Fruit fly (Drosophila melanogaster) whole organism, embryonic: ENCODE measurements around the gene PIG-Q.
A peak's percentile ranks its signal among the peaks of the same experiment; 100 is the strongest.

ENCODE experiments used
- CG10209 ChIP-seq: fragments of 200-800 bp; sonication (Bioruptor generic); optimal IDR thresholded peaks from 3 replicates; lab custom pipeline; 2017; ENCODE audit warnings: missing biosample characterization, mild to moderate bottlenecking, missing genetic modification characterization, missing genetic modification reagents
- CG10462 ChIP-seq: fragments of 200-800 bp; sonication (Bioruptor generic); optimal IDR thresholded peaks from 2 replicates; lab custom pipeline; 2016; ENCODE audit warnings: missing biosample characterization, missing genetic modification characterization
- CG10979 ChIP-seq: fragments of 200-800 bp; sonication (Bioruptor generic); optimal IDR thresholded peaks from 2 replicates; lab custom pipeline; 2018; ENCODE audit warnings: missing biosample characterization, mild to moderate bottlenecking, missing genetic modification characterization, moderate library complexity
- CG11504 ChIP-seq: fragments of 200-800 bp; sonication (Bioruptor generic); optimal IDR thresholded peaks from 3 replicates; lab custom pipeline; 2019; ENCODE audit warnings: missing biosample characterization, mild to moderate bottlenecking, missing genetic modification characterization, moderate library complexity
- CG1233 ChIP-seq: fragments of 200-800 bp; sonication (Bioruptor generic); optimal IDR thresholded peaks from 4 replicates; lab custom pipeline; 2018; ENCODE audit warnings: missing biosample characterization, mild to moderate bottlenecking, missing genetic modification characterization
- CG13287 ChIP-seq: fragments of 200-800 bp; sonication (Bioruptor generic); IDR thresholded peaks from 2 replicates; pipeline ENCODE4 v1.3.6; 2022; ENCODE audit warnings: missing biosample characterization, missing genetic modification characterization; ENCODE audit not compliant: partially characterized antibody
- CG13624 ChIP-seq: fragments of 200-800 bp; sonication (Bioruptor generic); optimal IDR thresholded peaks from 2 replicates; lab custom pipeline; 2016; ENCODE audit warnings: missing biosample characterization, missing genetic modification characterization
- CG15011 ChIP-seq: fragments of 200-800 bp; sonication (Bioruptor generic); optimal IDR thresholded peaks from 3 replicates; lab custom pipeline; 2018; ENCODE audit warnings: missing biosample characterization, mild to moderate bottlenecking, missing genetic modification characterization
- CG15514 ChIP-seq: fragments of 200-800 bp; sonication (Bioruptor generic); optimal IDR thresholded peaks from 3 replicates; lab custom pipeline; 2017; ENCODE audit warnings: missing biosample characterization, missing genetic modification characterization, mild to moderate bottlenecking, moderate library complexity, missing genetic modification reagents
- CG16863 ChIP-seq: fragments of 200-800 bp; sonication (Bioruptor generic); optimal IDR thresholded peaks from 3 replicates; lab custom pipeline; 2016; ENCODE audit warnings: missing biosample characterization, missing genetic modification characterization
- CG17385 ChIP-seq: fragments of 200-800 bp; sonication (Bioruptor generic); optimal IDR thresholded peaks from 3 replicates; lab custom pipeline; 2018; ENCODE audit warnings: missing biosample characterization, mild to moderate bottlenecking, missing genetic modification characterization
- CG17612 ChIP-seq: fragments of 200-800 bp; sonication (Bioruptor generic); IDR thresholded peaks from 2 replicates; pipeline ENCODE4 v1.3.6; 2022; ENCODE audit warnings: missing biosample characterization, missing genetic modification characterization
- CG17829 ChIP-seq: fragments of 200-800 bp; optimal IDR thresholded peaks from 2 replicates; lab custom pipeline; 2019; ENCODE audit warnings: missing biosample characterization, mild to moderate bottlenecking, missing genetic modification characterization, moderate library complexity
- CG17912 ChIP-seq: fragments of 200-800 bp; sonication (Bioruptor generic); optimal IDR thresholded peaks from 2 replicates; lab custom pipeline; 2018; ENCODE audit warnings: missing biosample characterization, mild to moderate bottlenecking, missing genetic modification characterization
- CG2120 ChIP-seq: fragments of 200-800 bp; sonication (Bioruptor generic); optimal IDR thresholded peaks from 3 replicates; lab custom pipeline; 2016; ENCODE audit warnings: missing biosample characterization, missing genetic modification characterization
- CG33213 ChIP-seq: fragments of 200-800 bp; sonication (Bioruptor generic); optimal IDR thresholded peaks from 3 replicates; lab custom pipeline; 2016; ENCODE audit warnings: missing biosample characterization, missing genetic modification characterization
- CG4328 ChIP-seq: fragments of 200-800 bp; sonication (Bioruptor generic); optimal IDR thresholded peaks from 3 replicates; lab custom pipeline; 2017; ENCODE audit warnings: missing biosample characterization, missing genetic modification reagents, missing genetic modification characterization
- CG6683 ChIP-seq: fragments of 200-800 bp; sonication (Bioruptor generic); optimal IDR thresholded peaks from 2 replicates; lab custom pipeline; 2017; ENCODE audit warnings: missing biosample characterization, mild to moderate bottlenecking, missing genetic modification characterization, missing genetic modification reagents
- CG7271 ChIP-seq: fragments of 200-800 bp; sonication (Bioruptor generic); optimal IDR thresholded peaks from 2 replicates; lab custom pipeline; 2018; ENCODE audit warnings: missing biosample characterization, mild to moderate bottlenecking, missing genetic modification characterization, moderate library complexity
- CG7372 ChIP-seq: fragments of 200-800 bp; sonication (Bioruptor generic); IDR thresholded peaks from 2 replicates; pipeline ENCODE4 v1.3.6; 2022; ENCODE audit warnings: missing biosample characterization, missing genetic modification characterization
- CG9437 ChIP-seq: fragments of 200-800 bp; sonication (Bioruptor generic); optimal IDR thresholded peaks from 2 replicates; lab custom pipeline; 2018; ENCODE audit warnings: missing biosample characterization, mild to moderate bottlenecking, missing genetic modification characterization
- CG9727 ChIP-seq: fragments of 200-800 bp; sonication (Bioruptor generic); optimal IDR thresholded peaks from 3 replicates; lab custom pipeline; 2017; ENCODE audit warnings: missing biosample characterization, mild to moderate bottlenecking, missing genetic modification characterization
- MBD-R2 ChIP-seq: fragments of 200-800 bp; sonication (Bioruptor generic); IDR thresholded peaks from 2 replicates; pipeline ENCODE4 v1.3.6; 2022; ENCODE audit warnings: missing biosample characterization, missing genetic modification characterization
- Max ChIP-seq: fragments of 200-800 bp; sonication (Bioruptor generic); optimal IDR thresholded peaks from 2 replicates; lab custom pipeline; 2016; ENCODE audit warnings: missing biosample characterization, mild to moderate bottlenecking, missing genetic modification characterization
- Pdp1 ChIP-seq, 2 experiments: fragments of 200-800 bp; sonication (Bioruptor generic); optimal IDR thresholded peaks; 3 replicates each; lab custom pipeline; 2016; ENCODE audit warnings: missing biosample characterization in 2 of 2, missing genetic modification characterization in 2 of 2, mild to moderate bottlenecking in 1 of 2, moderate library complexity in 1 of 2
- Sin3A ChIP-seq: fragments of >200 bp; optimal IDR thresholded peaks from 2 replicates; lab custom pipeline; 2018
- Spps ChIP-seq: fragments of 200-800 bp; sonication (Bioruptor generic); optimal IDR thresholded peaks from 2 replicates; lab custom pipeline; 2018; ENCODE audit warnings: missing biosample characterization, mild to moderate bottlenecking, missing genetic modification characterization
- Taf1 ChIP-seq: fragments of 200-800 bp; sonication (Bioruptor generic); IDR thresholded peaks from 2 replicates; pipeline ENCODE4 v1.3.6; 2022; ENCODE audit warnings: missing biosample characterization, missing genetic modification characterization
- Vsx1 ChIP-seq: fragments of 200-800 bp; sonication (Bioruptor generic); optimal IDR thresholded peaks from 2 replicates; lab custom pipeline; 2017; ENCODE audit warnings: missing biosample characterization, mild to moderate bottlenecking, missing genetic modification characterization, missing genetic modification reagents
- al ChIP-seq: fragments of 200-800 bp; sonication (Bioruptor generic); IDR thresholded peaks from 2 replicates; pipeline ENCODE4 v1.3.6; 2022; ENCODE audit warnings: missing biosample characterization, missing genetic modification characterization
- cas ChIP-seq: fragments of 200-800 bp; sonication (Bioruptor generic); IDR thresholded peaks from 2 replicates; pipeline ENCODE4 v1.3.6; 2022; ENCODE audit warnings: missing biosample characterization, missing genetic modification characterization
- cato ChIP-seq: fragments of 200-800 bp; sonication (Bioruptor generic); optimal IDR thresholded peaks from 2 replicates; lab custom pipeline; 2016; ENCODE audit warnings: missing biosample characterization, missing genetic modification characterization, borderline replicate concordance
- crol ChIP-seq: fragments of 200-800 bp; sonication (Bioruptor generic); IDR thresholded peaks from 2 replicates; pipeline ENCODE4 v1.3.6; 2022; ENCODE audit warnings: missing biosample characterization, missing genetic modification characterization
- fru ChIP-seq: fragments of >200 bp; optimal IDR thresholded peaks from 2 replicates; lab custom pipeline; 2017
- gsb-n ChIP-seq: fragments of 200-800 bp; sonication (Bioruptor generic); optimal IDR thresholded peaks from 3 replicates; lab custom pipeline; 2018; ENCODE audit warnings: missing biosample characterization, mild to moderate bottlenecking, missing genetic modification characterization
- h ChIP-seq: fragments of >200 bp; optimal IDR thresholded peaks from 2 replicates; lab custom pipeline; 2017
- kay ChIP-seq: fragments of 200-800 bp; sonication (Bioruptor generic); optimal IDR thresholded peaks from 2 replicates; lab custom pipeline; 2016; ENCODE audit warnings: missing biosample characterization, missing genetic modification characterization
- lab ChIP-seq: fragments of 200-800 bp; sonication (Bioruptor generic); optimal IDR thresholded peaks from 3 replicates; lab custom pipeline; 2017; ENCODE audit warnings: missing biosample characterization, missing genetic modification characterization, mild to moderate bottlenecking, moderate library complexity, missing genetic modification reagents
- mld ChIP-seq: fragments of 200-800 bp; sonication (Bioruptor generic); IDR thresholded peaks from 3 replicates; pipeline ENCODE4 v1.3.6; 2022; ENCODE audit warnings: missing biosample characterization, missing genetic modification characterization; ENCODE audit not compliant: partially characterized antibody
- nom ChIP-seq: fragments of 200-800 bp; sonication (Bioruptor generic); optimal IDR thresholded peaks from 2 replicates; lab custom pipeline; 2017; ENCODE audit warnings: missing biosample characterization, missing genetic modification characterization, mild to moderate bottlenecking, moderate library complexity, missing genetic modification reagents
- prd ChIP-seq, 3 experiments: fragments of >200 bp in 2 of 3; fragments of 200-800 bp in 1 of 3; sonication (Bioruptor generic) in 1 of 3; optimal IDR thresholded peaks in 2 of 3; IDR thresholded peaks in 1 of 3; 2 replicates in 2 of 3; 3 replicates in 1 of 3; pipeline versions ENCODE4 v1.3.6 to Lab custom; 2017 to 2022; ENCODE audit warnings: missing biosample characterization in 1 of 3, missing genetic modification characterization in 1 of 3
- ro ChIP-seq: fragments of 200-800 bp; sonication (Bioruptor generic); IDR thresholded peaks from 2 replicates; pipeline ENCODE4 v1.3.6; 2022; ENCODE audit warnings: missing biosample characterization, missing genetic modification characterization
- scrt ChIP-seq: fragments of 200-800 bp; sonication (Bioruptor generic); optimal IDR thresholded peaks from 2 replicates; lab custom pipeline; 2018; ENCODE audit warnings: missing biosample characterization, mild to moderate bottlenecking, missing genetic modification characterization, moderate library complexity
- sens ChIP-seq: fragments of 200-800 bp; sonication (Bioruptor generic); peaks from one replicate; lab custom pipeline; 2016; ENCODE audit warnings: missing biosample characterization, missing genetic modification characterization
- slp2 ChIP-seq: fragments of 200-800 bp; sonication (Bioruptor generic); optimal IDR thresholded peaks from 2 replicates; lab custom pipeline; 2016; ENCODE audit warnings: missing biosample characterization, missing genetic modification characterization
- tio ChIP-seq: fragments of 200-800 bp; sonication (Bioruptor generic); optimal IDR thresholded peaks from 2 replicates; lab custom pipeline; 2017; ENCODE audit warnings: missing biosample characterization, missing genetic modification characterization, inconsistent platforms
- vvl ChIP-seq: fragments of 200-800 bp; sonication (Bioruptor generic); IDR thresholded peaks from 2 replicates; pipeline ENCODE4 v1.3.6; 2022; ENCODE audit warnings: missing biosample characterization, missing genetic modification characterization
- wdn ChIP-seq: fragments of 200-800 bp; sonication (Bioruptor generic); IDR thresholded peaks from 2 replicates; pipeline ENCODE4 v1.3.6; 2022; ENCODE audit warnings: missing biosample characterization, missing genetic modification characterization

PIG-Q gene

DNA sequence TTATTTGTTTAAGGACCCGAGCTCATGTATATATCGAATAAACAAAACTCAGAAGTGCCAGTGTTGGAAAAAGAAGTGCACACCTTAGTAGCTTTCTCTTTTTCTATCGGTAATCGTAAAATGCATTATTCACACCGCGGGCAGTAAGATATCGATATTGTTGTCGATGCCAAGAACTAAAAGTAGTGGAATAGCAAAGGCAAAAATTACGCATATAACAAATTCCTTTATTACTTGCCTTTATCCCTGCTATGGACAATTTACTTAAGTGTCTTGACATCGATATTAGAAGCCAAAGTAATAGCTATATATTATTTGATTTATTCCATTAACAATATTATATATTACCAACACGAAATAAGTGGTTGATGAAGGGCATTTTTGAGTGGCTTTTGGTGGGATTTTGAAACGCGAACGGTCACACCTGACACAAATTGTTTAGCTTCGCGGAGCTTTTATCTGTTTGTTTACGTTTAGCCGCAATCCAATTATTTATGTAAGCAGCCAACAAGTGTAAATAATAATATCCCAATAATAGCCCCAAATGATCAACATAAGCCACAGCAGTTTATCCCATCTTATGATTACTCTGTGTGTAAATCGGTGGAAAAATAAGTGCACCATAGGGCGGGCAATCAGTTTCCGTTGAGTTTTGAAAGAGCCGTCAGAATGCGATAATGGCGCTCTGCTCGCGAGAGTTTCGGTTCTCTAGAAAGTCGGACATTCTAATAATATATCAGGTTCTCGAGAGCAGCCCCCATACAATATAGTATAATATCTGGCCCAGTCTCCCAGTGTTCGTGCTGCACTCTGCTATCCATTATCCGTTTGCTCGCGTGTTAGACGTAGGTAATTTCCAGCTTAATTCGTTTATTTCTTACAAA lies 26.1 kb downstream of the PIG-Q start, which contains the start of the genes CG9992 and CG4239 (continued):
- TF ChIP-seq CG15514 (GFP tag; lab: Kevin White, UChicago) (no peak), CG10979 (tag; lab: Kevin White, UChicago) (peak; percentile 17), Sin3A (lab: Kevin White, UChicago) (peak; percentile 81), Pdp1 (GFP tag; optimal IDR thresholded peaks at IDR 0.05; lab: Kevin White, UChicago) (peak; percentile 40 to 82), CG9727 (GFP tag; lab: Kevin White, UChicago) (peak; percentile 26), sens (peak; percentile 68), CG9437 (GFP tag; lab: Kevin White, UChicago) (peak; percentile 45), mld (no peak), tio (GFP tag; lab: Kevin White, UChicago) (peak; percentile 70), nom (GFP tag; lab: Kevin White, UChicago) (no peak), slp2 (no peak), CG4328 (peak; percentile 25)

DNA sequence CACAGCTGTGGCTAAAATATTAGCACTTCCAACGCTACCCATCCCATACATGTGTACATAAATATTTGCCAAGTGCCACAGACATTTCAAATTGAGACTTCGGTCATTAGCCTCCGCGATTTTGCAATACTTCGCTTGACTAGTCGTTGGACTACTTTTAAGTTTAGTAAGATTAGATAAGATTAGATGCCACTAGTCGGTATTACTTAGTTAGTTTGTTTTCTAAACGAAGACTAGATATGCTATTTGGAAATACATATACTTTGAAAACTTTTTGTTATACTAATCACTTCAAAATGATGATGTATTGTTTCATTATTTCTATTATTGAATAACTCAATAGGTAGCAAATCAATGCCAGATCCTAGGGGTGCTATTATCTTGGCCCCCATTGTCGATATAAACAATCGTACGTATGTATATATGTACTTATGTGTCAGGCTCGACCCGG lies 27.0 kb downstream of the PIG-Q start:
- TF ChIP-seq CG16863 (GFP tag; lab: Kevin White, UChicago) (no peak), CG17612 (GFP tag; lab: Robert Waterston, UW) (no peak), MBD-R2 (0 out of 2 replicates have a peak, but pooled peaks have one; percentile 19), Vsx1 (GFP tag; lab: Kevin White, UChicago) (no peak), CG13287 (GFP tag; lab: Robert Waterston, UW) (no peak), Max (GFP tag; lab: Kevin White, UChicago) (peak; percentile 7), CG10209 (GFP tag; lab: Kevin White, UChicago) (peak; percentile 54), ro (GFP tag; lab: Robert Waterston, UW) (no peak), CG7271 (tag; lab: Kevin White, UChicago) (no peak), fru (lab: Kevin White, UChicago) (no peak), Taf1 (GFP tag; lab: Robert Waterston, UW) (no peak), CG33213 (GFP tag; lab: Kevin White, UChicago) (no peak), kay (GFP tag; lab: Kevin White, UChicago) (no peak), al (GFP tag; lab: Robert Waterston, UW) (no peak), cato (no peak), CG1233 (GFP tag; lab: Kevin White, UChicago) (peak; percentile 25), prd (optimal IDR thresholded peaks at IDR 0.05; lab: Kevin White, UChicago) (no peak), prd (GFP tag; IDR thresholded peaks at IDR 0.05; lab: Robert Waterston, UW) (no peak), CG2120 (GFP tag; lab: Kevin White, UChicago) (peak; percentile 63), h (no peak), CG13624 (GFP tag; lab: Kevin White, UChicago) (peak; percentile 21), crol (no peak), wdn (GFP tag; lab: Robert Waterston, UW) (no peak), CG10462 (no peak), CG17385 (GFP tag; lab: Kevin White, UChicago) (peak; percentile 42), CG6683 (GFP tag; lab: Kevin White, UChicago) (no peak), scrt (GFP tag; lab: Kevin White, UChicago) (no peak), CG11504 (tag; lab: Kevin White, UChicago) (peak; percentile 53), Spps (no peak), vvl (GFP tag; lab: Robert Waterston, UW) (0 out of 2 replicates have a peak, but pooled peaks have one; percentile 22), cas (GFP tag; lab: Robert Waterston, UW) (no peak), gsb-n (tag; lab: Kevin White, UChicago) (no peak), CG7372 (no peak), CG15011 (GFP tag; lab: Kevin White, UChicago) (peak; percentile 45), lab (GFP tag; lab: Kevin White, UChicago) (peak; percentile 74), CG17912 (GFP tag; lab: Kevin White, UChicago) (no peak), CG17829 (tag; lab: Kevin White, UChicago) (peak; percentile 26)
